Worm (Caenorhabditis elegans) whole organism, L1 larva: ENCODE measurements around the gene dlat-2.
A peak's percentile ranks its signal among the peaks of the same experiment; 100 is the strongest.

Experiments
- C04F5.9 ChIP-seq: sonication (generic microtip); optimal IDR thresholded peaks from 2 replicates; lab custom pipeline; 2016; ENCODE audit warnings: missing genetic modification characterization, missing compliant biosample characterization
- F16B12.6 ChIP-seq: fragments of 150-350 bp; optimal IDR thresholded peaks from 2 replicates; lab custom pipeline; 2014; ENCODE audit warnings: missing biosample characterization, missing genetic modification characterization
- Y116A8C.19 ChIP-seq: sonication (generic microtip); optimal IDR thresholded peaks from 2 replicates; lab custom pipeline; 2016; ENCODE audit warnings: missing compliant biosample characterization, missing genetic modification characterization, borderline replicate concordance
- ama-1 ChIP-seq: fragments of 150-350 bp; optimal IDR thresholded peaks from 2 replicates; lab custom pipeline; 2014
- blmp-1 ChIP-seq: fragments of 150-350 bp; optimal IDR thresholded peaks from 2 replicates; lab custom pipeline; 2014; ENCODE audit warnings: missing biosample characterization, missing genetic modification characterization
- ceh-8 ChIP-seq: fragments of 200-800 bp; sonication (Bioruptor generic); optimal IDR thresholded peaks from 2 replicates; lab custom pipeline; 2018; ENCODE audit warnings: mild to moderate bottlenecking, missing genetic modification characterization, moderate library complexity, missing compliant biosample characterization
- dpl-1 ChIP-seq, 3 experiments: fragments of 150-350 bp in 2 of 3; sonication (generic microtip) in 1 of 3; optimal IDR thresholded peaks; 2 replicates each; lab custom pipeline; 2014 to 2017; ENCODE audit warnings: missing biosample characterization in 3 of 3, missing genetic modification characterization in 3 of 3, missing genetic modification reagents in 3 of 3
- efl-1 ChIP-seq, 4 experiments: fragments of 150-350 bp; optimal IDR thresholded peaks in 3 of 4; peaks in 1 of 4; 1 replicate in 1 of 4; 2 replicates in 3 of 4; lab custom pipeline; 2014; ENCODE audit warnings: missing biosample characterization in 2 of 4, missing genetic modification characterization in 2 of 4, missing genetic modification reagents in 2 of 4
- elt-2 ChIP-seq: sonication (generic microtip); optimal IDR thresholded peaks from 2 replicates; lab custom pipeline; 2016; ENCODE audit warnings: missing genetic modification characterization, mild to moderate bottlenecking, inconsistent platforms, missing compliant biosample characterization, missing genetic modification reagents
- fkh-10 ChIP-seq: sonication (generic microtip); optimal IDR thresholded peaks from 2 replicates; lab custom pipeline; 2017; ENCODE audit warnings: missing biosample characterization, missing genetic modification reagents, missing genetic modification characterization
- fkh-4 ChIP-seq: sonication (generic microtip); optimal IDR thresholded peaks from 2 replicates; lab custom pipeline; 2016; ENCODE audit warnings: missing compliant biosample characterization, missing genetic modification characterization, borderline replicate concordance
- irx-1 ChIP-seq: sonication (generic microtip); optimal IDR thresholded peaks from 2 replicates; lab custom pipeline; 2016; ENCODE audit warnings: missing genetic modification characterization, missing compliant biosample characterization
- isw-1 ChIP-seq: fragments of 200-800 bp; sonication (Bioruptor generic); IDR thresholded peaks from 2 replicates; pipeline ENCODE4 v1.3.6; 2022; ENCODE audit warnings: missing genetic modification characterization, missing compliant biosample characterization
- jun-1 ChIP-seq: fragments of 150-350 bp; optimal IDR thresholded peaks from 2 replicates; lab custom pipeline; 2014; ENCODE audit warnings: missing biosample characterization, missing genetic modification reagents, missing genetic modification characterization
- lin-14 ChIP-seq: fragments of 200-800 bp; sonication (Bioruptor generic); optimal IDR thresholded peaks from 2 replicates; lab custom pipeline; 2018; ENCODE audit warnings: mild to moderate bottlenecking, missing genetic modification characterization, moderate library complexity, missing compliant biosample characterization
- lin-35 ChIP-seq, 2 experiments: fragments of 150-350 bp; optimal IDR thresholded peaks; 2 replicates each; lab custom pipeline; 2014; ENCODE audit warnings: missing biosample characterization in 2 of 2, missing genetic modification characterization in 2 of 2, missing genetic modification reagents in 2 of 2
- lin-39 ChIP-seq: fragments of 150-350 bp; optimal IDR thresholded peaks from 2 replicates; lab custom pipeline; 2014; ENCODE audit warnings: missing biosample characterization, missing genetic modification reagents, missing genetic modification characterization
- lsy-2 ChIP-seq, 2 experiments: fragments of 150-350 bp; optimal IDR thresholded peaks; 2 replicates each; lab custom pipeline; 2014; ENCODE audit warnings: missing biosample characterization in 2 of 2, missing genetic modification characterization in 2 of 2
- mep-1 ChIP-seq: fragments of 150-350 bp; optimal IDR thresholded peaks from 2 replicates; lab custom pipeline; 2014; ENCODE audit warnings: missing biosample characterization, missing genetic modification characterization
- nhr-12 ChIP-seq: sonication (generic microtip); optimal IDR thresholded peaks from 2 replicates; lab custom pipeline; 2017; ENCODE audit warnings: missing biosample characterization, missing genetic modification characterization
- nhr-19 ChIP-seq: fragments of 200-800 bp; sonication (Bioruptor generic); conservative IDR thresholded peaks from 2 replicates; pipeline ENCODE4 v1.3.6; 2022; ENCODE audit warnings: missing genetic modification characterization, missing compliant biosample characterization
- nhr-47 ChIP-seq: sonication (generic microtip); optimal IDR thresholded peaks from 2 replicates; lab custom pipeline; 2016; ENCODE audit warnings: mild to moderate bottlenecking, missing genetic modification characterization, moderate library complexity, missing compliant biosample characterization
- nhr-71 ChIP-seq: sonication (generic microtip); optimal IDR thresholded peaks from 2 replicates; lab custom pipeline; 2016; ENCODE audit warnings: mild to moderate bottlenecking, missing genetic modification characterization, moderate library complexity, missing compliant biosample characterization
- nhr-76 ChIP-seq: sonication (generic microtip); optimal IDR thresholded peaks from 2 replicates; lab custom pipeline; 2017; ENCODE audit warnings: missing biosample characterization, missing genetic modification characterization
- pag-3 ChIP-seq: sonication (generic microtip); optimal IDR thresholded peaks from 2 replicates; lab custom pipeline; 2017; ENCODE audit warnings: missing genetic modification characterization, mild to moderate bottlenecking, missing compliant biosample characterization, antibody characterized with exemption, borderline replicate concordance; ENCODE audit not compliant: insufficient read depth
- pax-3 ChIP-seq: fragments of 200-800 bp; sonication (Bioruptor generic); optimal IDR thresholded peaks from 2 replicates; lab custom pipeline; 2018; ENCODE audit warnings: mild to moderate bottlenecking, missing genetic modification characterization, moderate library complexity, missing compliant biosample characterization
- pqm-1 ChIP-seq: sonication (generic microtip); optimal IDR thresholded peaks from 3 replicates; lab custom pipeline; 2017; ENCODE audit warnings: missing biosample characterization, missing genetic modification characterization
- rnt-1 ChIP-seq: sonication (generic microtip); optimal IDR thresholded peaks from 2 replicates; lab custom pipeline; 2016; ENCODE audit warnings: mild to moderate bottlenecking, missing genetic modification characterization, moderate library complexity, missing compliant biosample characterization
- snpc-4 ChIP-seq: fragments of 150-350 bp; optimal IDR thresholded peaks from 2 replicates; lab custom pipeline; 2014; ENCODE audit warnings: missing biosample characterization, missing genetic modification characterization
- sox-4 ChIP-seq: sonication (generic microtip); optimal IDR thresholded peaks from 2 replicates; lab custom pipeline; 2016; ENCODE audit warnings: missing genetic modification characterization, missing compliant biosample characterization
- sup-37 ChIP-seq: fragments of 200-800 bp; sonication (Bioruptor generic); optimal IDR thresholded peaks from 2 replicates; lab custom pipeline; 2018; ENCODE audit warnings: mild to moderate bottlenecking, missing genetic modification characterization, missing compliant biosample characterization
- swsn-7 ChIP-seq: sonication (generic microtip); optimal IDR thresholded peaks from 2 replicates; lab custom pipeline; 2016; ENCODE audit warnings: missing genetic modification characterization, missing compliant biosample characterization
- tlp-1 ChIP-seq: fragments of 150-350 bp; optimal IDR thresholded peaks from 2 replicates; lab custom pipeline; 2014; ENCODE audit warnings: missing biosample characterization, missing genetic modification characterization
- xbp-1 ChIP-seq: sonication (generic microtip); optimal IDR thresholded peaks from 2 replicates; lab custom pipeline; 2016; ENCODE audit warnings: missing genetic modification characterization, missing compliant biosample characterization
- zag-1 ChIP-seq: fragments of 150-350 bp; optimal IDR thresholded peaks from 2 replicates; lab custom pipeline; 2014; ENCODE audit warnings: missing biosample characterization, missing genetic modification characterization

Gene dlat-2

ce11 chrIV:17333542-17334281, 46.7 kb upstream of the dlat-2 start, which contains the start of gene C49C3.15 (continued):
- TF ChIP-seq swsn-7 (tag; lab: Kevin White, UChicago) (no peak), dpl-1 (GFP tag; optimal IDR thresholded peaks at IDR 0.05; lab: Kevin White, UChicago) (peak in 1 of 3 experiments; percentile 21), pag-3 (no peak), lin-39 (tag; lab: Kevin White, UChicago) (no peak)

- no peak for TF ChIP-seq nhr-19 (GFP tag; lab: Robert Waterston, UW)
- TF ChIP-seq mep-1 (tag; lab: Kevin White, UChicago): peak; percentile 29
- TF ChIP-seq fkh-10 (GFP tag; lab: Kevin White, UChicago): no peak
- peak; percentile 38 for TF ChIP-seq blmp-1 (tag; lab: Kevin White, UChicago)
- no peak for TF ChIP-seq efl-1 (optimal IDR thresholded peaks at IDR 0.05; lab: Kevin White, UChicago)
- peak in 1 of 2 experiments; percentile 12 for TF ChIP-seq efl-1 (GFP tag; optimal IDR thresholded peaks at IDR 0.05 in 1 of 2; lab: Kevin White, UChicago)
- TF ChIP-seq dpl-1 (GFP tag; optimal IDR thresholded peaks at IDR 0.05; lab: Kevin White, UChicago): peak in 1 of 3 experiments; percentile 19
- peak in 1 of 2 experiments; percentile 26 for TF ChIP-seq lsy-2 (tag; optimal IDR thresholded peaks at IDR 0.05; lab: Kevin White, UChicago)
- TF ChIP-seq isw-1 (GFP tag; lab: Robert Waterston, UW): no peak
- peak; percentile 60 for TF ChIP-seq lin-14
- TF ChIP-seq C04F5.9 (tag; lab: Kevin White, UChicago): no peak
Observed at ce11 chrIV:17335031-17335430, 45.4 kb upstream of the dlat-2 start, which contains the start of gene C49C3.8. Gene C49C3.8 (plus strand): TSS chrIV:17335203.

- TF ChIP-seq fkh-4 (tag; lab: Kevin White, UChicago) (no peak), Y116A8C.19 (tag; lab: Kevin White, UChicago) (no peak), sup-37 (GFP tag; lab: Kevin White, UChicago) (no peak), zag-1 (tag; lab: Kevin White, UChicago) (no peak), lin-14 (no peak), elt-2 (tag; lab: Kevin White, UChicago) (peak; percentile 87), nhr-12 (no peak), nhr-76 (no peak), nhr-71 (tag; lab: Kevin White, UChicago) (no peak), blmp-1 (tag; lab: Kevin White, UChicago) (no peak), F16B12.6 (tag; lab: Kevin White, UChicago) (no peak), pqm-1 (peak; percentile 23), lin-39 (tag; lab: Kevin White, UChicago) (no peak), tlp-1 (tag; lab: Kevin White, UChicago) (peak; percentile 14), ama-1 (no peak), mep-1 (tag; lab: Kevin White, UChicago) (no peak), lin-35 (GFP tag; optimal IDR thresholded peaks at IDR 0.05; lab: Kevin White, UChicago) (no peak), rnt-1 (tag; lab: Kevin White, UChicago) (no peak), pax-3 (tag; lab: Kevin White, UChicago) (no peak), jun-1 (tag; lab: Kevin White, UChicago) (peak; percentile 76), xbp-1 (tag; lab: Kevin White, UChicago) (no peak), irx-1 (tag; lab: Kevin White, UChicago) (no peak), snpc-4 (no peak), sox-4 (no peak)
Observed at ce11 chrIV:17338920-17339510, 41.4 kb upstream of the dlat-2 start, which contains the start of gene C49C3.10. Gene C49C3.10 (minus strand): TSS chrIV:17338970.

ce11 chrIV:17341033-17341432, 39.4 kb upstream of the dlat-2 start:
- TF ChIP-seq nhr-12: no peak
- TF ChIP-seq ceh-8 (GFP tag; lab: Kevin White, UChicago): no peak
- TF ChIP-seq nhr-47 (tag; lab: Kevin White, UChicago): no peak
- no peak for TF ChIP-seq swsn-7 (tag; lab: Kevin White, UChicago)
- no peak for TF ChIP-seq irx-1 (tag; lab: Kevin White, UChicago)
- no peak for TF ChIP-seq ama-1
